Fruit fly (Drosophila melanogaster): ENCODE measurements around the gene Cyp4ae1.

Gene Cyp4ae1

DNA sequence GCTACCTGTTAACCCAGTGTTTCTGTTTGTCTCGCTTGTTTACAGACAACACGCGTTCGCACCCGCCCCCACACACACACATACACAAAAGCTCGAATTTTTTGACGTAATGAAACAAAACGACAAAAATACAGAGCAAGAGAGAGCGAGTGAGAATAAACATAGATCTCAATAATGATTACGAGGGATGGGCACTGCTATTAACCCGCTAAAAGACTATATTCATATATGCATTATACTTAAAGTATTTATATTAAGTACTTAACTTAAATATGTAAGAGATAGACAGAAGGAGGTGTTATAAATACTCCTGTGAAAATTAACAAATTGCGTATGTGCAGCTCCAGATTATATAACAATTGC is 37.0 kb upstream of the Cyp4ae1 start (continued):
- TF ChIP-seq chm (GFP tag; IDR thresholded peaks at IDR 0.05): peak; percentile 75; the same call in 1 of the 2 replicates
- peak; percentile 20 for TF ChIP-seq CG15601 (tag; optimal IDR thresholded peaks at IDR 0.05)
- no peak for TF ChIP-seq Jarid2 (GFP tag; optimal IDR thresholded peaks at IDR 0.05)
- TF ChIP-seq sr (GFP tag; IDR thresholded peaks at IDR 0.05): peak; percentile 79; the same call in 1 of the 3 replicates
- TF ChIP-seq CG7745 (tag; optimal IDR thresholded peaks at IDR 0.05): no peak
- no peak for TF ChIP-seq unc-4 (GFP tag; IDR thresholded peaks at IDR 0.05; ENCODE audit: partially characterized antibody)
- TF ChIP-seq z (GFP tag; IDR thresholded peaks at IDR 0.05): peak; percentile 37; the same call in 1 of the 3 replicates
- TF ChIP-seq Xrp1 (GFP tag; IDR thresholded peaks at IDR 0.05): peak; percentile 39; the same call in 1 of the 2 replicates
- TF ChIP-seq Six4 (GFP tag; optimal IDR thresholded peaks at IDR 0.05): no peak
- peak; percentile 34 for TF ChIP-seq Hand (GFP tag; optimal IDR thresholded peaks at IDR 0.05)
- peak; percentile 65 for TF ChIP-seq schlank (tag; optimal IDR thresholded peaks at IDR 0.05)
- TF ChIP-seq shn (GFP tag; optimal IDR thresholded peaks at IDR 0.05): no peak
- peak; percentile 32 for TF ChIP-seq B-H2 (GFP tag; optimal IDR thresholded peaks at IDR 0.05)
- TF ChIP-seq dati (GFP tag; IDR thresholded peaks at IDR 0.05): no peak
- peak; percentile 45 for TF ChIP-seq Oli (tag; optimal IDR thresholded peaks at IDR 0.05)
- no peak for TF ChIP-seq HLH4C (GFP tag; IDR thresholded peaks at IDR 0.05; ENCODE audit: partially characterized antibody)
- peak; percentile 0 for TF ChIP-seq CG14710 (tag; optimal IDR thresholded peaks at IDR 0.05)
- peak in 1 of 2 experiments; percentile 38 for TF ChIP-seq insv (GFP tag; optimal IDR thresholded peaks at IDR 0.05)
- TF ChIP-seq CG6654 (GFP tag; optimal IDR thresholded peaks at IDR 0.05): no peak
- no peak for TF ChIP-seq crc (GFP tag; optimal IDR thresholded peaks at IDR 0.05)
- TF ChIP-seq wek (GFP tag; optimal IDR thresholded peaks at IDR 0.05): peak; percentile 85
- no peak for TF ChIP-seq br (optimal IDR thresholded peaks at IDR 0.05)
- no peak for TF ChIP-seq vfl (GFP tag; optimal IDR thresholded peaks at IDR 0.05)
- TF ChIP-seq CG7271 (tag; optimal IDR thresholded peaks at IDR 0.05): no peak
- no peak for TF ChIP-seq ab (GFP tag; optimal IDR thresholded peaks at IDR 0.05)
- no peak for TF ChIP-seq scrt (GFP tag; optimal IDR thresholded peaks at IDR 0.05)
- no peak for TF ChIP-seq CG15479 (GFP tag; optimal IDR thresholded peaks at IDR 0.05)
- no peak for TF ChIP-seq emc (GFP tag; optimal IDR thresholded peaks at IDR 0.05)
- peak; percentile 19 for TF ChIP-seq CG13775 (GFP tag; optimal IDR thresholded peaks at IDR 0.05)
- no peak for TF ChIP-seq hbn (GFP tag; IDR thresholded peaks at IDR 0.05; ENCODE audit: partially characterized antibody)
- TF ChIP-seq az2 (GFP tag; optimal IDR thresholded peaks at IDR 0.05): peak; percentile 13
- TF ChIP-seq bcd (GFP tag; optimal IDR thresholded peaks at IDR 0.05): peak; percentile 11
- TF ChIP-seq Tbp (GFP tag; optimal IDR thresholded peaks at IDR 0.05): no peak
- TF ChIP-seq slou (GFP tag; optimal IDR thresholded peaks at IDR 0.05): no peak
- TF ChIP-seq nau (GFP tag; optimal IDR thresholded peaks at IDR 0.05): peak; percentile 62
- no peak for TF ChIP-seq NK7.1 (GFP tag; optimal IDR thresholded peaks at IDR 0.05)
- TF ChIP-seq ase (GFP tag; IDR thresholded peaks at IDR 0.05): no peak; the same call in 2 of the 3 replicates
- TF ChIP-seq CG14014 (GFP tag; IDR thresholded peaks at IDR 0.05): peak; percentile 44; the same call in 1 of the 2 replicates
- TF ChIP-seq CG12236 (GFP tag; optimal IDR thresholded peaks at IDR 0.05): no peak
- TF ChIP-seq ind (GFP tag; optimal IDR thresholded peaks at IDR 0.05): peak; percentile 50
- TF ChIP-seq CG17385 (GFP tag; optimal IDR thresholded peaks at IDR 0.05): peak; percentile 20
- TF ChIP-seq CG2875 (GFP tag; optimal IDR thresholded peaks at IDR 0.05): peak; percentile 68
- no peak for TF ChIP-seq Neu2 (GFP tag; optimal IDR thresholded peaks at IDR 0.05; ENCODE audit: borderline replicate concordance)
- no peak for TF ChIP-seq tin (GFP tag; optimal IDR thresholded peaks at IDR 0.05)
- no peak for TF ChIP-seq HLH54F (GFP tag; optimal IDR thresholded peaks at IDR 0.05)
- TF ChIP-seq CG16779 (GFP tag; IDR thresholded peaks at IDR 0.05): no peak
- TF ChIP-seq CG2116 (GFP tag; optimal IDR thresholded peaks at IDR 0.05): no peak
- TF ChIP-seq CG12391 (tag; optimal IDR thresholded peaks at IDR 0.05): peak; percentile 48
- TF ChIP-seq Eip74EF (GFP tag; optimal IDR thresholded peaks at IDR 0.05): peak in 1 of 2 experiments; percentile 9
- TF ChIP-seq CG18599 (GFP tag; optimal IDR thresholded peaks at IDR 0.05): peak; percentile 72
- TF ChIP-seq CG15011 (GFP tag; optimal IDR thresholded peaks at IDR 0.05): peak; percentile 38
